Fruit fly (Drosophila melanogaster) Kc167 (cell line): ENCODE measurements around the gene mnd.

Experiments used
- Myc ChIP-seq: fragments of >200 bp; optimal IDR thresholded peaks from 2 replicates; lab custom pipeline; 2017; ENCODE audit warnings: missing external identifiers
- Sin3A ChIP-seq: fragments of >200 bp; optimal IDR thresholded peaks from 2 replicates; lab custom pipeline; 2018; ENCODE audit warnings: missing external identifiers
- h ChIP-seq: fragments of >200 bp; optimal IDR thresholded peaks from 3 replicates; lab custom pipeline; 2018; ENCODE audit warnings: missing external identifiers
- insv ChIP-seq: fragments of >200 bp; optimal IDR thresholded peaks from 3 replicates; lab custom pipeline; 2018; ENCODE audit warnings: missing external identifiers
- psq ChIP-seq: fragments of >200 bp; optimal IDR thresholded peaks from 2 replicates; lab custom pipeline; 2017; ENCODE audit warnings: missing external identifiers
- ttk ChIP-seq: sonication (Bioruptor generic); optimal IDR thresholded peaks from 2 replicates; lab custom pipeline; 2017; ENCODE audit warnings: missing external identifiers

The mnd gene

DNA sequence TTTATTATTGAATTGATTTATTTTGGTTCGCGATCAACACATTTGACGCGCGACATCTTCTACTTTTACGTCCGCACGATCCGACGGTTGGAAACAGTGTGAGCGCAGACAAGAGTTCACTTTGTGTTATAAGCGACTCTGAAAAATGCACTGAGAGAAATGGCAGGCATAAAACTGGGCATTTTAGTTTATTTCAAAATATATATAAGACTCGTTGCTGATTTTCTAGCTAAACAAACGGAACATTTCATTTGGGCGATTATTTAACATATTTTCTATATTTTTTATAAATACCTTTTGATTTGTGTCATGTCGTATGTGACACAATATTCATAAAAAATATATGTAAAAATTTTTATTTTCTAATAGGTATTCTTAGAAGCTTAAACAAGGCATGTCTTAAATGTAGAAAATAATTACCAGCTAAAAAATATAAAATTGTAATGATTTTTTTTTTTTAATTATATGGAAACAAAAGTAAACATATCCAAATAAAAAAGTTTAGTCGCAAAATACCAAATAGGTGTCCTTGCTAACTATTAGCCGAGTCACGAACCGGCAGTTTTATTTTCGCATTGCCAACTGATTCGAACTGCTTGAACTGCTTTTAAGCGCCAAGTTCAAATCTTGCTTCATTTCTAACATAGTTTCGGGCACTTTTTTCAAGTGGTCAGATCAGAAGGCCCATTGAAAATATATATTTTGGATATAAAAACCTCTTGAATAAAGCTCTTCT lies 29.2 kb downstream of the mnd start, which contains the start of gene Reck:
Gene Reck (minus strand): TSS at position 106 of the 736 bp plus-strand sequence.
- TF ChIP-seq ttk (lab: Kevin White, UChicago) (no peak), psq (no peak), Myc (no peak), insv (no peak), Sin3A (lab: Kevin White, UChicago) (no peak), h (lab: Kevin White, UChicago) (no peak)

DNA sequence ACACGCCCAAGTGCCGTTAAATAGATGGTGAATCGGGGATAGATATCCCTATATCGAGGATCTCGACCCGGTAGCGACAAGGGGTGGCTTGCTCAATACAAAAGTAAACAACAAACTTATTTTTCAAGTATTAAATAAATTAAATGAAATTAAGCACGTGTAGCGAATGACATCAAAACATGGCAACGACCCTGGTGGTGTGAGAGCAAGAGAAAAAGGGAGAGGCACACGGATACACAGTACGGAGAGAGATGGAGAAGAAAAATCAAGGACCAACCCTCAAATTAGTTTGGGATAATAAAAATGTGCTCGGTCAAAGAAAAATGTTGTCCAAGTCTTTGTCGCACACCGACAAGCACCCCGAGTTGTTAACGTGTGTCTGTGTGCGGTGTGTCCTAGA lies 36.1 kb downstream of the mnd start:
- no peak for TF ChIP-seq ttk (lab: Kevin White, UChicago)
- no peak for TF ChIP-seq psq
- no peak for TF ChIP-seq h (lab: Kevin White, UChicago)
- no peak for TF ChIP-seq insv
- TF ChIP-seq Myc = no peak
- no peak for TF ChIP-seq Sin3A (lab: Kevin White, UChicago)

DNA sequence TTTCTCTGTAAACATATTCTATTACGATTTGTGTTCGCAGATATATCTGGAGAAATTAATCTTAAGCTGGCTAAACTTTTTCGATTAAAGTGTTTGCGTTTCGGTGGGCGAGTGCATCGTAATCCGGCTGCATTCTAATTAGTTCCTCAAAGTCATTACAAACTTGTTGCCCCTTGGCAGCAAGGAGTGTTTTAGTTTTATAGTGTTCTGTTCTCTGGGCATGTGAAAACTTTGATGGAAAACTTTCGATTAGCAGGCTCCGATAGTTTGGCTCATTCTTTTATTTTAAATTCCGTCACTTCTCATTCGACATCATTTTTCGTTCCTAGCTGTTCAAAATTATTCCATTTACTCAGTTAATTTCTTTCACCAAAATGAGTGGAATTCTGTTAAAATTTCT lies 38.3 kb downstream of the mnd start, which contains the start of gene CG32148:
Gene CG32148 (plus strand): TSS at position 301 of the 400 bp plus-strand sequence.
- no peak for TF ChIP-seq Myc
- no peak for TF ChIP-seq ttk (lab: Kevin White, UChicago)
- no peak for TF ChIP-seq Sin3A (lab: Kevin White, UChicago)
- no peak for TF ChIP-seq h (lab: Kevin White, UChicago)
- no peak for TF ChIP-seq psq
- TF ChIP-seq insv = no peak

DNA sequence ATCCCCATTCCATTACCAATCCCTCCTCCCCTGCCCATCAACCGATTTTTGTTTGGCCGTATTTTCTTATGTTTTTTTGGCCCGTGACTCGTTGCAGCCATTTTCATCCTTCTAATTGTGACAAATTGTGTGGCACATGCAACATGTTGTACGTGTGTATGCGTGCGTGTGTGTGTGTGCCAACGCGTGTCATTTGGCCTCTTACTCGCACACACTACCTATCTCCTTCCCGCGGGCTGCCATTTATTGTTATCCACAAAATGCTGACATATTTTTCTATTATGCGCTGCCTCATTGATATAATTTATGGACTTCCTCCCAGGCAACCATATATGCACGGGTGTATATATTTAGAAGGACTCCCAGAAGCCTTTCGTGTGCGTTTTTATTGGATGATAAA lies 46.9 kb downstream of the mnd start:
- TF ChIP-seq psq (no peak), insv (no peak), h (lab: Kevin White, UChicago) (no peak), Sin3A (lab: Kevin White, UChicago) (no peak), ttk (lab: Kevin White, UChicago) (no peak), Myc (no peak)

DNA sequence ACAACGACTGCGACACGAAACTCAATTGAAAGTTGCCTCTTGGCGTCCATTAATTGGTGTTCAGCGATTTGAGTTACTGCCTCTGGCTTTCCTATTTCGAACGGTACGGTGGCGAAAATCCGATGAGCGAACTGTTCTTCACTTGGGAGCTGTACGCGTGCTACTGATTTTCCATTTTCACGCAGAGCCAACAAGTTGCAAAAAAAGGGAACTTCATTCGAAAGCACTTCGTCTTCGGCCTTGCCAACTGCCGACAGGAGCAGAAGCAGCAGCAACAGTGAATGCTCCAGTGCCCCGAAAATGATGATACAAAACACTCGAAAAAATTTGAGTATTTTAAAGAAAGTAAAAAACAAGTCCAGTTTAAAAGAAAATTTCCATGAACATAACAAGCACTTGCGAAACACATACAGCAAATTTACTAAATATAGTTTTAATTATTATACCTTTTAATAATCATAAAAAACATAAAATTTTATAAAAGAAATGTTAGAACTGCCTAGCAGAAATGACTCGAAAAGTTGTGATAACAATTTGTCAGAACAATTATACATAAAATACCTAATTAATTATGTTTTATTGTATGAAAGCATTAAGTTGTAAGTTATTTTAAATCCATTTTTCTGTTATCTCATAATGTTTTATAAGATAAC lies 49.3 kb downstream of the mnd start:
- TF ChIP-seq ttk (lab: Kevin White, UChicago) (no peak), insv (no peak)

DNA sequence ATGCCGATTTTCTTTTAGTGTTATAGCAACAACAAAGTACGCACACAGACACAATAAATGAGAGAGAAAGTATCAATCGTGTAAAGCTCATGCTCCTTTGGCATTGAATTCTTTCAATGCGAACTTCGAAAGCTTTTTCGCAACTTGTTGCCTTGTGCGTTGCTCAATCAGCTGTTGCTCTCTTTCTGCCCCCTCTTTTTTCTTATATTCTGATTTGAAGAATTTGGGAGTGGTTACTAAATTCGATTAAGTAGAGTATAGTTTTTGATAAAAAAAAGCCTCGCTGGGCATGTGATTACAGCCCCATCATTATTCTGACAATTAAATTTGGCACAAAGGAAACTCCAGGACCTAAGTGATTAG lies 49.8 kb downstream of the mnd start:
- no peak for TF ChIP-seq h (lab: Kevin White, UChicago)

DNA sequence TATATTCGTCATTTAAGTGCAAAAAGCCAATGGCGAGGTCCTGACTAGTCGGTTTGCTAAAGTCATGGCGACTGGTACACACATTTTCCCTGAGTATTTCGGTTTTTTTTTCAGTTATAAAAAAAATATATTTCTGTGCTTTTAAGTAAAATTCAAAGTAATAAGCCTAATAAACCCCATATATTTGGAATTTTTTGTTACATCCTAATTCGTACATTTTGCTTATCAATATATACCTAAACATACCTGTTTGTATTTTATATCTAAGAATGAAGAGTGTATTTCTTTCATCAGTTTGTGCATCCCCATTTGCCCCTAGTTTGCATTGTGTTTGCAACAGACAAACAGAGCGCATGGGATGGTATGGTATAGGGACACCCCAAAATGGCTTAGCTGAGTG lies 50.7 kb downstream of the mnd start:
- TF ChIP-seq h (lab: Kevin White, UChicago) (no peak), Myc (no peak), ttk (lab: Kevin White, UChicago) (no peak), insv (no peak), psq (no peak), Sin3A (lab: Kevin White, UChicago) (no peak)

DNA sequence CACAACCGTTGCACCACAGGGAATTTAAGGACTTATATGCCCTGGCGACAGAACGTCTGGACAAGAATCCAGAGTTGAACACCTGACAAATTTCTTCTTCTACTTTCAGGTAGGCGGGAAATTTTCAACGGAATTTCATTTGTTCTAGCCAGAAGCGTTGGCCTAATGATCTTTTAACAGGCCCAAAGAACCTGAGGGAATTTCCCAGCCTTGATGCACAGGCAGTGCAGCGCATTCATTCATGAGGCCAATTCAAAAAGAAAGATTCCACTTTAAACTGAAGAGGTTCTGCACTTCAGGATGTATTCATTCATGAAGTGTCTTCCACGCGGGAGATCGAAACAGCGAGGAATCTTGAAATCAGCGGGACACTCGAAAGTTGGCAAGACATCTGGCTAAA lies 54.6 kb downstream of the mnd start:
- TF ChIP-seq Myc = no peak

DNA sequence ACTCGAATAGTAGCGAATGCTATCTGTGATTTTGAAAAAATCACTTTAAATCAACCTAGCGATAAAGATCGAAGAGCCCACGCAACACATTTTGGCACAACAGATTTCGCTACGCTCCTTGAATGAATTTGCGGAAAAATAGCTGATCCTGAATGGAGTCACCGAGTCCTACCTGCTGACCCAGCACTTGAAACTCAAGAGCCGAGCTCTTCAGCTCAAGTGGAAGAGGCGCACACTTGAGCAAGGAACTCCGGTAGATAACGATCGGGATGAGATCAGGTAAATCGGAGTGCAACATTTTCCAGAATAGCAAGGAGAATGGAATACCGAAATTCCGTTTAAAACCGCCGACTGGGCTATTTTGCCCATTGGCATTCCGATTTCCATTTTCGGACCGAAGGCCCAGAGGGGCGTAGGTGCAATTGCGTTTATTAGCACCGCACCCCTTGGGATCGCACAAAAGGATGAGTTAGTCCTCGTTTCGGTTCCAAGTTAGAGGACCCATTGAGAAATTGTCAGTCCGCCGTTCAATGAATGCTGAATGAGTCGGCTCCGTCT lies 55.5 kb downstream of the mnd start:
- TF ChIP-seq Sin3A (lab: Kevin White, UChicago) (no peak), psq (no peak), insv (no peak), h (lab: Kevin White, UChicago) (no peak), Myc (no peak)
